Worm (Caenorhabditis elegans): ENCODE results near the gene oac-14.

The oac-14 gene

ce11 chrX:10141963-10142431 is at the start of gene oac-14:
Gene oac-14 (minus strand): TSS chrX:10142013.
- TF ChIP-seq unc-62 (GFP tag; optimal IDR thresholded peaks at IDR 0.05): no peak

ce11 chrX:10189805-10190204 is 48.0 kb upstream of the oac-14 start:
- no peak for TF ChIP-seq unc-62 (GFP tag; optimal IDR thresholded peaks at IDR 0.05)

ce11 chrX:10189244-10189643 is 47.4 kb upstream of the oac-14 start:
- TF ChIP-seq unc-62 (GFP tag; optimal IDR thresholded peaks at IDR 0.05): no peak

- TF ChIP-seq unc-62 (GFP tag; optimal IDR thresholded peaks at IDR 0.05): no peak
These were observed 46.7 kb upstream of the oac-14 start for ce11 chrX:10188493-10188895.

ce11 chrX:10184708-10185107 is 42.9 kb upstream of the oac-14 start:
- no peak for TF ChIP-seq unc-62 (GFP tag; optimal IDR thresholded peaks at IDR 0.05)

- TF ChIP-seq unc-62 (GFP tag; optimal IDR thresholded peaks at IDR 0.05): no peak
These were observed 41.9 kb upstream of the oac-14 start, which contains the start of gene arrd-28 for ce11 chrX:10183695-10184094. Gene arrd-28 (plus strand): TSS chrX:10183995.

- TF ChIP-seq unc-62 (GFP tag; optimal IDR thresholded peaks at IDR 0.05): no peak
These were observed 40.8 kb upstream of the oac-14 start for ce11 chrX:10182613-10183012.

- no peak for TF ChIP-seq unc-62 (GFP tag; optimal IDR thresholded peaks at IDR 0.05)
These were observed 34.5 kb upstream of the oac-14 start, which contains the start of gene ncs-4 for ce11 chrX:10176295-10176694. Gene ncs-4 (plus strand): TSS chrX:10176521.

ce11 chrX:10174683-10175082 is 32.9 kb upstream of the oac-14 start, which contains the start of gene C07A4.3:
Gene C07A4.3 (plus strand): TSS chrX:10174983.
- no peak for TF ChIP-seq unc-62 (GFP tag; optimal IDR thresholded peaks at IDR 0.05)

ce11 chrX:10172004-10172584 is 30.3 kb upstream of the oac-14 start, which contains the start of gene C07A4.2:
Gene C07A4.2 (plus strand): TSS chrX:10172198.
- TF ChIP-seq unc-62 (GFP tag; optimal IDR thresholded peaks at IDR 0.05): no peak

ce11 chrX:10170598-10170997 is 28.8 kb upstream of the oac-14 start:
- TF ChIP-seq unc-62 (GFP tag; optimal IDR thresholded peaks at IDR 0.05): no peak

ce11 chrX:10168534-10168933 is 26.7 kb upstream of the oac-14 start:
- no peak for TF ChIP-seq unc-62 (GFP tag; optimal IDR thresholded peaks at IDR 0.05)

- TF ChIP-seq unc-62 (GFP tag; optimal IDR thresholded peaks at IDR 0.05): no peak
These were observed 25.2 kb upstream of the oac-14 start, which contains the start of gene rnp-9 for ce11 chrX:10167005-10167404. Gene rnp-9 (plus strand): TSS chrX:10167305.

ce11 chrX:10163212-10163611 is 21.4 kb upstream of the oac-14 start:
- no peak for TF ChIP-seq unc-62 (GFP tag; optimal IDR thresholded peaks at IDR 0.05)

- TF ChIP-seq unc-62 (GFP tag; optimal IDR thresholded peaks at IDR 0.05): no peak
These were observed 20.7 kb upstream of the oac-14 start for ce11 chrX:10162476-10162875.

- no peak for TF ChIP-seq unc-62 (GFP tag; optimal IDR thresholded peaks at IDR 0.05)
These were observed 18.4 kb upstream of the oac-14 start, which contains the start of gene F09B9.4 for ce11 chrX:10160097-10160677. Gene F09B9.4 (plus strand): TSS chrX:10160627.

ce11 chrX:10158716-10159115 is 16.9 kb upstream of the oac-14 start, which contains the start of gene erd-2.1:
Gene erd-2.1 (minus strand): TSS chrX:10158829.
- TF ChIP-seq unc-62 (GFP tag; optimal IDR thresholded peaks at IDR 0.05): no peak
